Worm (Caenorhabditis elegans) whole organism, L2 larva: Measurements from ENCODE around the gene gtf-2H1.

Experiments used
- C34F6.9 ChIP-seq: fragments of 150-350 bp; optimal IDR thresholded peaks from 2 replicates; lab custom pipeline; 2014; ENCODE audit warnings: missing biosample characterization, missing genetic modification characterization
- ceh-82 ChIP-seq: fragments of 150-350 bp; optimal IDR thresholded peaks from 2 replicates; lab custom pipeline; 2014; ENCODE audit warnings: missing biosample characterization, missing genetic modification characterization
- dmd-4 ChIP-seq: sonication (generic microtip); optimal IDR thresholded peaks from 2 replicates; lab custom pipeline; 2017; ENCODE audit warnings: missing biosample characterization, missing genetic modification characterization
- elt-3 ChIP-seq: sonication (generic microtip); optimal IDR thresholded peaks from 2 replicates; lab custom pipeline; 2017; ENCODE audit warnings: missing biosample characterization, missing genetic modification characterization
- lin-39 ChIP-seq: fragments of 150-350 bp; optimal IDR thresholded peaks from 2 replicates; lab custom pipeline; 2014; ENCODE audit warnings: missing biosample characterization, missing genetic modification reagents, missing genetic modification characterization
- mab-5 ChIP-seq: fragments of 150-350 bp; optimal IDR thresholded peaks from 2 replicates; lab custom pipeline; 2014; ENCODE audit warnings: missing biosample characterization, missing genetic modification characterization
- mbf-1 ChIP-seq: sonication (generic microtip); optimal IDR thresholded peaks from 2 replicates; lab custom pipeline; 2017; ENCODE audit warnings: missing biosample characterization, missing genetic modification characterization
- nhr-10 ChIP-seq: sonication (generic microtip); optimal IDR thresholded peaks from 2 replicates; lab custom pipeline; 2017; ENCODE audit warnings: missing biosample characterization, missing genetic modification characterization
- nhr-12 ChIP-seq: fragments of 150-350 bp; optimal IDR thresholded peaks from 2 replicates; lab custom pipeline; 2014; ENCODE audit warnings: missing biosample characterization, missing genetic modification characterization
- nhr-129 ChIP-seq: fragments of 150-350 bp; optimal IDR thresholded peaks from 2 replicates; lab custom pipeline; 2014; ENCODE audit warnings: missing biosample characterization, missing genetic modification characterization
- nhr-21 ChIP-seq: fragments of 150-350 bp; optimal IDR thresholded peaks from 2 replicates; lab custom pipeline; 2014; ENCODE audit warnings: missing biosample characterization, missing genetic modification characterization
- nhr-25 ChIP-seq: fragments of 150-350 bp; sonication (generic microtip); optimal IDR thresholded peaks from 3 replicates; lab custom pipeline; 2014; ENCODE audit warnings: missing biosample characterization, missing genetic modification characterization
- nhr-6 ChIP-seq: fragments of 150-350 bp; optimal IDR thresholded peaks from 2 replicates; lab custom pipeline; 2014; ENCODE audit warnings: missing biosample characterization, missing genetic modification characterization
- peb-1 ChIP-seq: fragments of 150-350 bp; optimal IDR thresholded peaks from 2 replicates; lab custom pipeline; 2014; ENCODE audit warnings: missing biosample characterization, missing genetic modification characterization
- sem-4 ChIP-seq: fragments of 150-350 bp; optimal IDR thresholded peaks from 2 replicates; lab custom pipeline; 2014; ENCODE audit warnings: missing biosample characterization, missing genetic modification reagents, missing genetic modification characterization
- skn-1 ChIP-seq: sonication (generic microtip); optimal IDR thresholded peaks from 2 replicates; lab custom pipeline; 2017; ENCODE audit warnings: missing biosample characterization, missing genetic modification characterization
- ztf-11 ChIP-seq: sonication (generic microtip); optimal IDR thresholded peaks from 2 replicates; lab custom pipeline; 2017; ENCODE audit warnings: missing biosample characterization, missing genetic modification characterization
- ztf-4 ChIP-seq: fragments of 150-350 bp; optimal IDR thresholded peaks from 2 replicates; lab custom pipeline; 2014; ENCODE audit warnings: missing biosample characterization, missing genetic modification characterization

gtf-2H1 gene

ce11 chrIV:177487-177886, 54.1 kb downstream of the gtf-2H1 start:
- no peak for TF ChIP-seq mab-5 (tag; lab: Kevin White, UChicago)
- TF ChIP-seq dmd-4 (tag; lab: Kevin White, UChicago), result no peak
- TF ChIP-seq nhr-129 (tag; lab: Kevin White, UChicago), result no peak
- no peak for TF ChIP-seq elt-3 (tag; lab: Kevin White, UChicago)
- no peak for TF ChIP-seq nhr-21 (tag; lab: Kevin White, UChicago)
- TF ChIP-seq C34F6.9 (tag; lab: Kevin White, UChicago), result no peak
- TF ChIP-seq nhr-6 (tag; lab: Kevin White, UChicago), result no peak
- no peak for TF ChIP-seq nhr-25 (tag; lab: Kevin White, UChicago)
- no peak for TF ChIP-seq nhr-10 (tag; lab: Kevin White, UChicago)
- TF ChIP-seq sem-4, result no peak
- no peak for TF ChIP-seq ztf-11 (tag; lab: Kevin White, UChicago)
- no peak for TF ChIP-seq ztf-4
- no peak for TF ChIP-seq lin-39 (tag; lab: Kevin White, UChicago)
- TF ChIP-seq mbf-1 (tag; lab: Kevin White, UChicago), result no peak
- TF ChIP-seq peb-1, result no peak
- TF ChIP-seq nhr-12 (tag; lab: Kevin White, UChicago), result no peak
- TF ChIP-seq skn-1 (tag; lab: Kevin White, UChicago), result no peak

ce11 chrIV:175698-176097, 55.9 kb downstream of the gtf-2H1 start:
- peak; percentile 49 for TF ChIP-seq nhr-25 (tag; lab: Kevin White, UChicago)
- no peak for TF ChIP-seq ceh-82 (tag; lab: Kevin White, UChicago)
